Worm (Caenorhabditis elegans) whole organism, L4 larva: Measurements from ENCODE around the gene K10C2.12.

Experiments
- F44E2.7 ChIP-seq: fragments of 200-800 bp; sonication (Bioruptor generic); IDR thresholded peaks from 2 replicates; pipeline ENCODE4 v2.1.2; 2022; ENCODE audit warnings: missing genetic modification characterization, missing compliant biosample characterization
- T26A8.4 ChIP-seq: fragments of 200-800 bp; sonication (Bioruptor generic); IDR thresholded peaks from 2 replicates; pipeline ENCODE4 v1.3.6; 2022; ENCODE audit warnings: missing genetic modification characterization, missing compliant biosample characterization
- Y5F2A.4 ChIP-seq: fragments of 200-800 bp; sonication (Bioruptor generic); optimal IDR thresholded peaks from 2 replicates; lab custom pipeline; 2018; ENCODE audit warnings: mild to moderate bottlenecking, missing genetic modification characterization, missing compliant biosample characterization
- aha-1 ChIP-seq: fragments of 150-350 bp; peaks from one replicate; lab custom pipeline; 2014; ENCODE audit warnings: missing biosample characterization, missing genetic modification characterization
- aly-2 ChIP-seq: sonication (generic microtip); optimal IDR thresholded peaks from 2 replicates; lab custom pipeline; 2018; ENCODE audit warnings: missing biosample characterization, missing genetic modification characterization
- ama-1 ChIP-seq: fragments of 150-350 bp; optimal IDR thresholded peaks from 2 replicates; lab custom pipeline; 2014; ENCODE audit warnings: inconsistent platforms, mixed read lengths
- arid-1 ChIP-seq: fragments of 200-800 bp; sonication (Bioruptor generic); conservative IDR thresholded peaks from 2 replicates; pipeline ENCODE4 v1.3.6; 2022; ENCODE audit warnings: missing genetic modification reagents, missing genetic modification characterization, missing compliant biosample characterization
- ceh-20 ChIP-seq: fragments of 200-800 bp; sonication (Bioruptor generic); IDR thresholded peaks from 2 replicates; pipeline ENCODE4 v1.3.6; 2022; ENCODE audit warnings: missing genetic modification reagents, missing genetic modification characterization, missing compliant biosample characterization
- ceh-82 ChIP-seq: sonication (generic microtip); optimal IDR thresholded peaks from 2 replicates; lab custom pipeline; 2017; ENCODE audit warnings: missing biosample characterization, missing genetic modification characterization
- cey-2 ChIP-seq: sonication (generic microtip); optimal IDR thresholded peaks from 3 replicates; lab custom pipeline; 2017; ENCODE audit warnings: missing genetic modification characterization, mild to moderate bottlenecking, missing compliant biosample characterization, antibody characterized with exemption, borderline replicate concordance; ENCODE audit not compliant: insufficient read depth
- daf-12 ChIP-seq: fragments of 150-350 bp; optimal IDR thresholded peaks from 2 replicates; lab custom pipeline; 2014; ENCODE audit warnings: missing biosample characterization, missing genetic modification reagents, missing genetic modification characterization
- dmd-6 ChIP-seq: fragments of 200-800 bp; sonication (Bioruptor generic); IDR thresholded peaks from 2 replicates; pipeline ENCODE4 v1.3.6; 2022; ENCODE audit warnings: missing genetic modification reagents, missing genetic modification characterization, missing compliant biosample characterization
- dmd-8 ChIP-seq: fragments of 200-800 bp; sonication (Bioruptor generic); IDR thresholded peaks from 2 replicates; pipeline ENCODE4 v1.3.6; 2022; ENCODE audit warnings: missing genetic modification characterization, missing compliant biosample characterization
- duxl-1 ChIP-seq: sonication (generic microtip); optimal IDR thresholded peaks from 2 replicates; lab custom pipeline; 2016; ENCODE audit warnings: mild to moderate bottlenecking, missing genetic modification characterization, moderate library complexity, missing compliant biosample characterization; ENCODE audit not compliant: poor library complexity
- dve-1 ChIP-seq: sonication (generic microtip); optimal IDR thresholded peaks from 2 replicates; lab custom pipeline; 2017; ENCODE audit warnings: antibody characterized with exemption, mild to moderate bottlenecking, missing genetic modification characterization, missing compliant biosample characterization; ENCODE audit not compliant: insufficient read depth
- egl-43 ChIP-seq: fragments of 200-800 bp; sonication (Bioruptor generic); IDR thresholded peaks from 2 replicates; pipeline ENCODE4 v1.3.6; 2022; ENCODE audit warnings: missing genetic modification reagents, missing genetic modification characterization, missing compliant biosample characterization
- hmg-1.1 ChIP-seq: fragments of 200-800 bp; sonication (Bioruptor generic); IDR thresholded peaks from 2 replicates; pipeline ENCODE4 v1.3.6; 2022; ENCODE audit warnings: missing genetic modification reagents, missing genetic modification characterization, missing compliant biosample characterization
- lim-7 ChIP-seq: fragments of 200-800 bp; sonication (Bioruptor generic); IDR thresholded peaks from 2 replicates; pipeline ENCODE4 v1.3.6; 2022; ENCODE audit warnings: missing genetic modification characterization, missing compliant biosample characterization
- lin-1 ChIP-seq: fragments of 200-800 bp; sonication (Bioruptor generic); IDR thresholded peaks from 2 replicates; pipeline ENCODE4 v1.3.6; 2022; ENCODE audit warnings: missing genetic modification reagents, missing genetic modification characterization, missing compliant biosample characterization
- lin-13 ChIP-seq: fragments of 150-350 bp; optimal IDR thresholded peaks from 2 replicates; lab custom pipeline; 2014; ENCODE audit warnings: missing biosample characterization, missing genetic modification reagents, missing genetic modification characterization
- lin-15B ChIP-seq: fragments of 150-350 bp; sonication (generic microtip); optimal IDR thresholded peaks from 3 replicates; lab custom pipeline; 2014; ENCODE audit warnings: missing biosample characterization, missing genetic modification characterization
- lin-38 ChIP-seq: fragments of 200-800 bp; sonication (Bioruptor generic); IDR thresholded peaks from 2 replicates; pipeline ENCODE4 v1.3.6; 2022; ENCODE audit warnings: missing genetic modification reagents, missing genetic modification characterization, missing compliant biosample characterization
- mep-1 ChIP-seq: fragments of 150-350 bp; sonication (generic microtip); optimal IDR thresholded peaks from 3 replicates; lab custom pipeline; 2014; ENCODE audit warnings: missing biosample characterization, missing genetic modification characterization
- mes-2 ChIP-seq: sonication (generic microtip); optimal IDR thresholded peaks from 2 replicates; lab custom pipeline; 2016; ENCODE audit warnings: missing genotype, mild to moderate bottlenecking, missing genetic modification characterization, missing compliant biosample characterization; ENCODE audit not compliant: poor library complexity, severe bottlenecking
- nhr-10 ChIP-seq: fragments of 150-350 bp; optimal IDR thresholded peaks from 2 replicates; lab custom pipeline; 2014; ENCODE audit warnings: missing biosample characterization, missing genetic modification characterization
- nhr-11 ChIP-seq: fragments of 150-350 bp; optimal IDR thresholded peaks from 2 replicates; lab custom pipeline; 2014; ENCODE audit warnings: missing biosample characterization, missing genetic modification characterization
- nhr-111 ChIP-seq: fragments of 200-800 bp; sonication (Bioruptor generic); optimal IDR thresholded peaks from 2 replicates; lab custom pipeline; 2018; ENCODE audit warnings: mild to moderate bottlenecking, missing genetic modification characterization, missing compliant biosample characterization
- nhr-237 ChIP-seq: sonication (generic microtip); optimal IDR thresholded peaks from 2 replicates; lab custom pipeline; 2017; ENCODE audit warnings: missing biosample characterization, missing genetic modification characterization
- nhr-28 ChIP-seq: fragments of 150-350 bp; optimal IDR thresholded peaks from 2 replicates; lab custom pipeline; 2014; ENCODE audit warnings: missing biosample characterization, missing genetic modification characterization
- nhr-42 ChIP-seq: fragments of 200-800 bp; sonication (Bioruptor generic); IDR thresholded peaks from 2 replicates; pipeline ENCODE4 v1.3.6; 2022; ENCODE audit warnings: missing genetic modification characterization, missing compliant biosample characterization
- pha-4 ChIP-seq, 2 experiments: fragments of 150-350 bp in 1 of 2; fragments of 200-800 bp in 1 of 2; sonication (Bioruptor generic) in 1 of 2; IDR thresholded peaks in 1 of 2; optimal IDR thresholded peaks in 1 of 2; 2 replicates each; pipeline versions ENCODE4 v1.3.6 to Lab custom; 2014 to 2022; ENCODE audit warnings: missing genetic modification characterization in 2 of 2, missing genetic modification reagents in 2 of 2, missing biosample characterization in 1 of 2, missing compliant biosample characterization in 1 of 2
- php-3 ChIP-seq: fragments of 200-800 bp; sonication (Bioruptor generic); IDR thresholded peaks from 2 replicates; pipeline ENCODE4 v1.3.6; 2022; ENCODE audit warnings: missing genetic modification reagents, missing genetic modification characterization, missing compliant biosample characterization
- saeg-2 ChIP-seq: fragments of 200-800 bp; sonication (Bioruptor generic); IDR thresholded peaks from 2 replicates; pipeline ENCODE4 v1.3.6; 2022; ENCODE audit warnings: missing genetic modification reagents, missing genetic modification characterization, missing compliant biosample characterization
- skn-1 ChIP-seq: fragments of 150-350 bp; optimal IDR thresholded peaks from 2 replicates; lab custom pipeline; 2014; ENCODE audit warnings: missing biosample characterization, missing genetic modification characterization
- snpc-4 ChIP-seq: fragments of 150-350 bp; optimal IDR thresholded peaks from 2 replicates; lab custom pipeline; 2014; ENCODE audit warnings: missing biosample characterization, missing genetic modification characterization
- spr-1 ChIP-seq: sonication (generic microtip); optimal IDR thresholded peaks from 2 replicates; lab custom pipeline; 2016; ENCODE audit warnings: mild to moderate bottlenecking, missing genetic modification characterization, missing compliant biosample characterization
- spr-3 ChIP-seq: fragments of 200-800 bp; sonication (Bioruptor generic); optimal IDR thresholded peaks from 2 replicates; lab custom pipeline; 2018; ENCODE audit warnings: mild to moderate bottlenecking, missing genetic modification characterization, missing compliant biosample characterization
- tra-1 ChIP-seq: fragments of 200-800 bp; sonication (Bioruptor generic); IDR thresholded peaks from 2 replicates; pipeline ENCODE4 v1.3.6; 2022; ENCODE audit warnings: missing genetic modification reagents, missing genetic modification characterization, missing compliant biosample characterization
- unc-130 ChIP-seq: sonication (generic microtip); optimal IDR thresholded peaks from 2 replicates; lab custom pipeline; 2016; ENCODE audit warnings: missing genetic modification reagents, missing genetic modification characterization, missing compliant biosample characterization
- unc-62 ChIP-seq, 3 experiments: fragments of 150-350 bp in 1 of 3; sonication (generic microtip); optimal IDR thresholded peaks in 2 of 3; peaks in 1 of 3; 1 replicate in 1 of 3; 2 replicates in 2 of 3; lab custom pipeline; 2014 to 2017; ENCODE audit warnings: missing biosample characterization in 3 of 3, missing genetic modification characterization in 3 of 3, missing genetic modification reagents in 3 of 3, missing genotype in 1 of 3
- zip-11 ChIP-seq: fragments of 200-800 bp; sonication (Bioruptor generic); IDR thresholded peaks from 2 replicates; pipeline ENCODE4 v1.3.6; 2022; ENCODE audit warnings: missing genetic modification characterization, missing compliant biosample characterization
- zip-2 ChIP-seq: fragments of 150-350 bp; optimal IDR thresholded peaks from 2 replicates; lab custom pipeline; 2014; ENCODE audit warnings: missing biosample characterization, missing genetic modification characterization

K10C2.12 gene

DNA sequence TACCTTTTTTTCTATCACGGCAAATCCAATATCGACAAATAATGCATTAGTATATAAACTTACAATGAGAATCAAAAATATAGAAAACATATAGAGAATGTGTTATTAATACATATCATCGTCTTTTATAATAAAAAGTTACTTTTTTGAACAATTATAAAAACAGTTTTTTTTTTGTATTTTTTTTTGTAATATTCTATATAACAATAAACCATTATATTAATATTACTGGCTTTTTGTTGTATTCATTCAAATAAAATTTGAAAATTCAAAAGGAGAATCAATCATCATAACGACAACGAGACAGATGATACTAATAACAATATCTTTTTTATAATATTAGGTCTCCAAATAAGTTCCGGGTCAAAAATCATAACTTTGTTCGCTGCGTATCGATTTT, 17.0 kb upstream of the K10C2.12 start, which contains the start of gene K10C2.8:
K10C2.8 (minus strand) TSS at position 101 of the 400 bp plus-strand sequence.
- TF ChIP-seq dve-1 (tag; lab: Kevin White, UChicago) (no peak), spr-1 (tag; lab: Kevin White, UChicago) (no peak), nhr-111 (GFP tag; lab: Kevin White, UChicago) (no peak), nhr-42 (no peak), saeg-2 (GFP tag; lab: Robert Waterston, UW) (no peak), ceh-82 (tag; lab: Kevin White, UChicago) (no peak), nhr-11 (tag; lab: Kevin White, UChicago) (no peak), hmg-1.1 (GFP tag; lab: Robert Waterston, UW) (no peak), arid-1 (GFP tag; lab: Robert Waterston, UW) (no peak), aha-1 (tag; lab: Kevin White, UChicago) (no peak), ama-1 (lab: Kevin White, UChicago) (no peak), nhr-237 (no peak), duxl-1 (tag; lab: Kevin White, UChicago) (no peak), daf-12 (tag; lab: Kevin White, UChicago) (no peak)

ce11 chrX:6435812-6436211, 15.2 kb upstream of the K10C2.12 start:
- TF ChIP-seq lin-15B (tag; lab: Kevin White, UChicago) (no peak), php-3 (GFP tag; lab: Robert Waterston, UW) (no peak), aly-2 (tag; lab: Kevin White, UChicago) (no peak), nhr-42 (no peak), dmd-6 (GFP tag; lab: Robert Waterston, UW) (no peak), mep-1 (tag; lab: Kevin White, UChicago) (no peak), snpc-4 (tag; lab: Kevin White, UChicago) (no peak), spr-3 (GFP tag; lab: Kevin White, UChicago) (no peak), pha-4 (GFP tag; IDR thresholded peaks at IDR 0.05; lab: Robert Waterston, UW) (no peak), pha-4 (tag; optimal IDR thresholded peaks at IDR 0.05; lab: Kevin White, UChicago) (no peak), nhr-10 (tag; lab: Kevin White, UChicago) (no peak), T26A8.4 (GFP tag; lab: Robert Waterston, UW) (no peak), zip-11 (GFP tag; lab: Robert Waterston, UW) (no peak)

ce11 chrX:6433688-6434087, 13.1 kb upstream of the K10C2.12 start, which contains the start of gene K10C2.2:
Gene K10C2.2, minus strand, starts transcription at chrX:6433788.
- no peak for TF ChIP-seq lim-7 (GFP tag; lab: Robert Waterston, UW)

DNA sequence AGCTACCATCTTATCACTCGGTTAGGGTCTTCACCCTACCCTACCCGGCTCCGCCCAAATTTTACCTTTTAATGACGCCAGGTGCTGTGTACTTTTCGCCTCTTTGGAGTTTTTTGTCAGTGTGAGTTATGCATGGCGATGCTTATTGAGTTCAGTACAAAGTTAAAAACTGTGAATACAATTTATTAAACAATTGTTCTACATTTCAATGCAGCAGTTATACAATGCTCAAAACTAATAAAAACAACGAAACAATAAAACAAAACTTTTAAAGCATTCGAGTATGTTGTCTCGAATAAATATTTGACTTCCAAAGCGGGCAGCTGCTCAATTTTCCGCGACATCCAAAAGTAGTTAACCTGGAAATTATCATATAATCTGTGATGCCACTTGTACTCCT, 9.9 kb upstream of the K10C2.12 start, which contains the start of gene ctsa-2:
ctsa-2 (minus strand) TSS at position 101 of the 400 bp plus-strand sequence.
- TF ChIP-seq unc-130 (GFP tag; lab: Kevin White, UChicago) = no peak
- TF ChIP-seq skn-1 = no peak
- TF ChIP-seq F44E2.7 (GFP tag; lab: Robert Waterston, UW) = no peak
- no peak for TF ChIP-seq nhr-111 (GFP tag; lab: Kevin White, UChicago)
- TF ChIP-seq php-3 (GFP tag; lab: Robert Waterston, UW) = no peak
- TF ChIP-seq nhr-11 (tag; lab: Kevin White, UChicago) = no peak
- TF ChIP-seq lin-13 (GFP tag; lab: Kevin White, UChicago) = no peak
- TF ChIP-seq cey-2 (tag; lab: Kevin White, UChicago) = no peak
- TF ChIP-seq aha-1 (tag; lab: Kevin White, UChicago) = no peak
- no peak for TF ChIP-seq ama-1 (lab: Kevin White, UChicago)
- TF ChIP-seq dmd-8 (GFP tag; lab: Robert Waterston, UW) = no peak

DNA sequence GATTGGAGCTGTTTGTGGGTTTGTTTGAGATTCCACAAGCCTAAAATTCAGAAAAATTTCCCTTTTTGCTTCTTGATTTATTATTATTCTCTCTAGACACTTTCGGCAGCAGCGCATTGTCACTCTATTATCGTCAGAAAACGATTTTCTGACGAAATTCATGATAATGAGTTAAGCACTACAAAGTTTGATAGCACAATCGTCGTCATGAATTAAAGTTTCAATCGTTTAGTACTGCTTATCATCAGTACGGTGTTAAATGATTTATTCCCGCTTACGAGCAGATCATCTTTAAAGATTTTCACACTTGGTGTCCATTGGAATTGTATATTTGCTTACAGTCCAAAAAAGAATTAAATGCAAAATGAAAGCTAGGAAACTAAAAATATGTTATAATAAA, 9.0 kb upstream of the K10C2.12 start:
- TF ChIP-seq tra-1 (GFP tag; lab: Robert Waterston, UW) (no peak), lin-38 (no peak), nhr-28 (tag; lab: Kevin White, UChicago) (peak; percentile 73), duxl-1 (tag; lab: Kevin White, UChicago) (no peak), nhr-111 (GFP tag; lab: Kevin White, UChicago) (no peak), Y5F2A.4 (GFP tag; lab: Kevin White, UChicago) (no peak), unc-62 (GFP tag; optimal IDR thresholded peaks at IDR 0.05 in 1 of 2; lab: Kevin White, UChicago) (no peak), unc-62 (tag; optimal IDR thresholded peaks at IDR 0.05; lab: Kevin White, UChicago) (no peak), egl-43 (GFP tag; lab: Robert Waterston, UW) (no peak), ceh-20 (GFP tag; lab: Robert Waterston, UW) (no peak), zip-2 (tag; lab: Kevin White, UChicago) (no peak), dve-1 (tag; lab: Kevin White, UChicago) (peak; percentile 22), ceh-82 (tag; lab: Kevin White, UChicago) (no peak), spr-3 (GFP tag; lab: Kevin White, UChicago) (no peak), lin-13 (GFP tag; lab: Kevin White, UChicago) (no peak), lim-7 (GFP tag; lab: Robert Waterston, UW) (no peak), lin-1 (GFP tag; lab: Robert Waterston, UW) (no peak), mes-2 (tag; lab: Kevin White, UChicago) (no peak)
